Fruit fly (Drosophila melanogaster) Kc167 (cell line): ENCODE measurements around the gene CYLD.

Experiments used
- Sin3A ChIP-seq: fragments of >200 bp; optimal IDR thresholded peaks from 2 replicates; lab custom pipeline; 2018; ENCODE audit warnings: missing external identifiers
- h ChIP-seq: fragments of >200 bp; optimal IDR thresholded peaks from 3 replicates; lab custom pipeline; 2018; ENCODE audit warnings: missing external identifiers
- psq ChIP-seq: fragments of >200 bp; optimal IDR thresholded peaks from 2 replicates; lab custom pipeline; 2017; ENCODE audit warnings: missing external identifiers

DNA sequence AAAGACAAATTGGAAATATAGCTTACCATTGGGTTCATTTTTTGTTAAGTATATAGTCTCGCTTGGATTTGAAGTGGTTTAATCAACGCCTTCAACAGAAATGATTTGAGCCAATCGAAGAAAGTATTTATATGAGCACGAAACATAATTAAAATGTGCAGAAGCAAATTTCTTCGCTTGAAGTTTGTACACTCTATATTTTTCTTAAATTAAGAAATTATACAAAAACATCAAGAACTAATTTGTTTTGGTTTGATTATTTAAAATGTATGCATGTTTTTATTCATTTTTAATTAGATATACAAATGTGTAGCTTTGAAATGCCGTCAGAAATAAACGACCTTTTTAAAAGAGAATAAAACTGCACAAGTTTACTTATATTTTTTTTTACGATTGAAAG is 2.3 kb upstream of the CYLD start, which contains the start of gene CG13138:
- TF ChIP-seq h (lab: Kevin White, UChicago) (no peak), Sin3A (no peak), psq (lab: Kevin White, UChicago) (no peak)
